Fruit fly (Drosophila melanogaster) whole organism, embryonic: ENCODE measurements around the gene sick.
A peak's percentile ranks its signal among the peaks of the same experiment; 100 is the strongest.

ENCODE experiments used
- Adf1 ChIP-seq: fragments of 200-800 bp; sonication (Bioruptor generic); IDR thresholded peaks from 2 replicates; pipeline ENCODE4 v1.3.6; 2022; ENCODE audit warnings: missing biosample characterization, missing genetic modification characterization
- Antp ChIP-seq: fragments of 200-800 bp; sonication (Bioruptor generic); optimal IDR thresholded peaks from 3 replicates; lab custom pipeline; 2016; ENCODE audit warnings: missing biosample characterization, missing genetic modification characterization
- B-H1 ChIP-seq: fragments of 200-800 bp; sonication (Bioruptor generic); IDR thresholded peaks from 3 replicates; pipeline ENCODE4 v1.3.6; 2022; ENCODE audit warnings: missing biosample characterization, missing genetic modification characterization
- CG10209 ChIP-seq: fragments of 200-800 bp; sonication (Bioruptor generic); optimal IDR thresholded peaks from 3 replicates; lab custom pipeline; 2017; ENCODE audit warnings: missing biosample characterization, mild to moderate bottlenecking, missing genetic modification characterization, missing genetic modification reagents
- CG11247 ChIP-seq: fragments of 200-800 bp; sonication (Bioruptor generic); IDR thresholded peaks from 2 replicates; pipeline ENCODE4 v1.3.6; 2022; ENCODE audit warnings: missing biosample characterization, missing genetic modification characterization
- CG11398 ChIP-seq: fragments of 200-800 bp; sonication (Bioruptor generic); optimal IDR thresholded peaks from 2 replicates; lab custom pipeline; 2016; ENCODE audit warnings: missing biosample characterization, missing genetic modification characterization
- CG11456 ChIP-seq: fragments of 200-800 bp; sonication (Bioruptor generic); IDR thresholded peaks from 3 replicates; pipeline ENCODE4 v1.3.6; 2022; ENCODE audit warnings: missing biosample characterization, missing genetic modification characterization
- CG12219 ChIP-seq: fragments of 200-800 bp; sonication (Bioruptor generic); optimal IDR thresholded peaks from 3 replicates; lab custom pipeline; 2018; ENCODE audit warnings: missing biosample characterization, mild to moderate bottlenecking, missing genetic modification characterization
- CG12391 ChIP-seq: fragments of 200-800 bp; sonication (Bioruptor generic); optimal IDR thresholded peaks from 3 replicates; lab custom pipeline; 2018; ENCODE audit warnings: missing biosample characterization, mild to moderate bottlenecking, missing genetic modification characterization, moderate library complexity
- CG13123 ChIP-seq: fragments of 200-800 bp; sonication (Bioruptor generic); optimal IDR thresholded peaks from 2 replicates; lab custom pipeline; 2016; ENCODE audit warnings: missing biosample characterization, missing genetic modification characterization
- CG13287 ChIP-seq: fragments of 200-800 bp; sonication (Bioruptor generic); IDR thresholded peaks from 2 replicates; pipeline ENCODE4 v1.3.6; 2022; ENCODE audit warnings: missing biosample characterization, missing genetic modification characterization; ENCODE audit not compliant: partially characterized antibody
- CG14965 ChIP-seq: fragments of 200-800 bp; sonication (Bioruptor generic); optimal IDR thresholded peaks from 2 replicates; lab custom pipeline; 2016; ENCODE audit warnings: missing biosample characterization, missing genetic modification characterization, borderline replicate concordance
- CG15073 ChIP-seq: fragments of 200-800 bp; sonication (Bioruptor generic); optimal IDR thresholded peaks from 2 replicates; lab custom pipeline; 2016; ENCODE audit warnings: missing biosample characterization, missing genetic modification characterization
- CG15601 ChIP-seq: fragments of 200-800 bp; sonication (Bioruptor generic); optimal IDR thresholded peaks from 3 replicates; lab custom pipeline; 2019; ENCODE audit warnings: missing biosample characterization, mild to moderate bottlenecking, missing genetic modification characterization, moderate library complexity
- CG16813 ChIP-seq: fragments of 200-800 bp; sonication (Bioruptor generic); IDR thresholded peaks from 3 replicates; pipeline ENCODE4 v1.3.6; 2022; ENCODE audit warnings: missing biosample characterization, missing genetic modification characterization; ENCODE audit not compliant: partially characterized antibody
- CG17385 ChIP-seq: fragments of 200-800 bp; sonication (Bioruptor generic); optimal IDR thresholded peaks from 3 replicates; lab custom pipeline; 2018; ENCODE audit warnings: missing biosample characterization, mild to moderate bottlenecking, missing genetic modification characterization
- CG17568 ChIP-seq: fragments of 200-800 bp; sonication (Bioruptor generic); optimal IDR thresholded peaks from 2 replicates; lab custom pipeline; 2018; ENCODE audit warnings: missing biosample characterization, mild to moderate bottlenecking, missing genetic modification characterization, moderate library complexity
- CG17612 ChIP-seq: fragments of 200-800 bp; sonication (Bioruptor generic); IDR thresholded peaks from 2 replicates; pipeline ENCODE4 v1.3.6; 2022; ENCODE audit warnings: missing biosample characterization, missing genetic modification characterization
- CG31441 ChIP-seq: fragments of 200-800 bp; sonication (Bioruptor generic); IDR thresholded peaks from 2 replicates; pipeline ENCODE4 v1.3.6; 2022; ENCODE audit warnings: missing biosample characterization, missing genetic modification characterization
- CG33213 ChIP-seq: fragments of 200-800 bp; sonication (Bioruptor generic); optimal IDR thresholded peaks from 3 replicates; lab custom pipeline; 2016; ENCODE audit warnings: missing biosample characterization, missing genetic modification characterization
- CG4360 ChIP-seq: fragments of 200-800 bp; sonication (Bioruptor generic); IDR thresholded peaks from 2 replicates; pipeline ENCODE4 v1.3.6; 2022; ENCODE audit warnings: missing biosample characterization, missing genetic modification characterization
- CG43689 ChIP-seq: fragments of 200-800 bp; sonication (Bioruptor generic); IDR thresholded peaks from 2 replicates; pipeline ENCODE4 v1.3.6; 2022; ENCODE audit warnings: missing biosample characterization, missing genetic modification characterization
- CG6813 ChIP-seq: fragments of 200-800 bp; sonication (Bioruptor generic); optimal IDR thresholded peaks from 2 replicates; lab custom pipeline; 2017; ENCODE audit warnings: missing biosample characterization, missing genetic modification characterization, mild to moderate bottlenecking, moderate library complexity, missing genetic modification reagents
- CG7372 ChIP-seq: fragments of 200-800 bp; sonication (Bioruptor generic); IDR thresholded peaks from 2 replicates; pipeline ENCODE4 v1.3.6; 2022; ENCODE audit warnings: missing biosample characterization, missing genetic modification characterization
- CG8281 ChIP-seq: fragments of 200-800 bp; sonication (Bioruptor generic); optimal IDR thresholded peaks from 2 replicates; lab custom pipeline; 2018; ENCODE audit warnings: missing biosample characterization, mild to moderate bottlenecking, missing genetic modification characterization, moderate library complexity
- CG8388 ChIP-seq: fragments of 200-800 bp; sonication (Bioruptor generic); optimal IDR thresholded peaks from 2 replicates; lab custom pipeline; 2019; ENCODE audit warnings: missing biosample characterization, mild to moderate bottlenecking, missing genetic modification characterization, moderate library complexity
- CoRest ChIP-seq: fragments of 200-800 bp; sonication (Bioruptor generic); optimal IDR thresholded peaks from 3 replicates; lab custom pipeline; 2018; ENCODE audit warnings: missing biosample characterization, mild to moderate bottlenecking, missing genetic modification characterization, moderate library complexity
- Dip2 ChIP-seq: fragments of 200-800 bp; sonication (Bioruptor generic); IDR thresholded peaks from 2 replicates; pipeline ENCODE4 v1.3.6; 2022; ENCODE audit warnings: missing biosample characterization, missing genetic modification characterization
- Dp ChIP-seq: fragments of 200-800 bp; sonication (Bioruptor generic); optimal IDR thresholded peaks from 2 replicates; lab custom pipeline; 2018; ENCODE audit warnings: missing biosample characterization, mild to moderate bottlenecking, missing genetic modification characterization, moderate library complexity
- Drgx ChIP-seq: fragments of 200-800 bp; sonication (Bioruptor generic); IDR thresholded peaks from 2 replicates; pipeline ENCODE4 v1.3.6; 2022; ENCODE audit warnings: missing biosample characterization, missing genetic modification characterization
- Hey ChIP-seq: fragments of 200-800 bp; sonication (Bioruptor generic); optimal IDR thresholded peaks from 3 replicates; lab custom pipeline; 2018; ENCODE audit warnings: missing biosample characterization, mild to moderate bottlenecking, missing genetic modification characterization
- Kr ChIP-seq: fragments of 200-800 bp; sonication (Bioruptor generic); optimal IDR thresholded peaks from 2 replicates; lab custom pipeline; 2017; ENCODE audit warnings: missing biosample characterization, mild to moderate bottlenecking, missing genetic modification characterization
- abd-A ChIP-seq: fragments of 200-800 bp; sonication (Bioruptor generic); optimal IDR thresholded peaks from 3 replicates; lab custom pipeline; 2019; ENCODE audit warnings: missing biosample characterization, mild to moderate bottlenecking, missing genetic modification characterization, moderate library complexity
- aop ChIP-seq: fragments of 200-800 bp; sonication (Bioruptor generic); IDR thresholded peaks from 2 replicates; pipeline ENCODE4 v1.3.6; 2022; ENCODE audit warnings: missing biosample characterization, missing genetic modification characterization
- ash1 ChIP-seq: fragments of 200-800 bp; sonication (Bioruptor generic); optimal IDR thresholded peaks from 2 replicates; lab custom pipeline; 2018; ENCODE audit warnings: missing biosample characterization, mild to moderate bottlenecking, missing genetic modification characterization
- bbx ChIP-seq: fragments of 200-800 bp; sonication (Bioruptor generic); IDR thresholded peaks from 2 replicates; pipeline ENCODE4 v1.3.6; 2022; ENCODE audit warnings: missing biosample characterization, missing genetic modification characterization; ENCODE audit not compliant: partially characterized antibody
- chif ChIP-seq, 2 experiments: fragments of 200-800 bp; sonication (Bioruptor generic); optimal IDR thresholded peaks; 3 replicates each; lab custom pipeline; 2016; ENCODE audit warnings: missing biosample characterization in 2 of 2, missing genetic modification characterization in 2 of 2
- cwo ChIP-seq: fragments of 200-800 bp; sonication (Bioruptor generic); optimal IDR thresholded peaks from 3 replicates; lab custom pipeline; 2017; ENCODE audit warnings: missing biosample characterization, missing genetic modification characterization, mild to moderate bottlenecking, moderate library complexity, missing genetic modification reagents
- disco-r ChIP-seq: fragments of 200-800 bp; sonication (Bioruptor generic); optimal IDR thresholded peaks from 2 replicates; lab custom pipeline; 2016; ENCODE audit warnings: missing biosample characterization, missing genetic modification characterization
- emc ChIP-seq: fragments of 200-800 bp; sonication (Bioruptor generic); optimal IDR thresholded peaks from 2 replicates; lab custom pipeline; 2016; ENCODE audit warnings: missing biosample characterization, missing genetic modification characterization
- gce ChIP-seq: fragments of 200-800 bp; sonication (Bioruptor generic); IDR thresholded peaks from 3 replicates; pipeline ENCODE4 v1.3.6; 2022; ENCODE audit warnings: missing biosample characterization, missing genetic modification characterization
- hbn ChIP-seq: fragments of 200-800 bp; sonication (Bioruptor generic); IDR thresholded peaks from 2 replicates; pipeline ENCODE4 v1.3.6; 2022; ENCODE audit warnings: missing biosample characterization, missing genetic modification characterization; ENCODE audit not compliant: partially characterized antibody
- insv ChIP-seq, 2 experiments: fragments of 200-800 bp; sonication (Bioruptor generic); optimal IDR thresholded peaks; 3 replicates each; lab custom pipeline; 2016 to 2018; ENCODE audit warnings: missing biosample characterization in 2 of 2, missing genetic modification characterization in 2 of 2
- lab ChIP-seq: fragments of 200-800 bp; sonication (Bioruptor generic); optimal IDR thresholded peaks from 3 replicates; lab custom pipeline; 2017; ENCODE audit warnings: missing biosample characterization, missing genetic modification characterization, mild to moderate bottlenecking, moderate library complexity, missing genetic modification reagents
- pb ChIP-seq: fragments of 200-800 bp; sonication (Bioruptor generic); optimal IDR thresholded peaks from 3 replicates; lab custom pipeline; 2016; ENCODE audit warnings: missing biosample characterization, missing genetic modification characterization
- pros ChIP-seq: fragments of 200-800 bp; sonication (Bioruptor generic); optimal IDR thresholded peaks from 3 replicates; lab custom pipeline; 2019; ENCODE audit warnings: missing biosample characterization, mild to moderate bottlenecking, missing genetic modification characterization, moderate library complexity
- shn ChIP-seq: fragments of 200-800 bp; sonication (Bioruptor generic); optimal IDR thresholded peaks from 3 replicates; lab custom pipeline; 2016; ENCODE audit warnings: missing biosample characterization, missing genetic modification characterization

Gene sick

DNA sequence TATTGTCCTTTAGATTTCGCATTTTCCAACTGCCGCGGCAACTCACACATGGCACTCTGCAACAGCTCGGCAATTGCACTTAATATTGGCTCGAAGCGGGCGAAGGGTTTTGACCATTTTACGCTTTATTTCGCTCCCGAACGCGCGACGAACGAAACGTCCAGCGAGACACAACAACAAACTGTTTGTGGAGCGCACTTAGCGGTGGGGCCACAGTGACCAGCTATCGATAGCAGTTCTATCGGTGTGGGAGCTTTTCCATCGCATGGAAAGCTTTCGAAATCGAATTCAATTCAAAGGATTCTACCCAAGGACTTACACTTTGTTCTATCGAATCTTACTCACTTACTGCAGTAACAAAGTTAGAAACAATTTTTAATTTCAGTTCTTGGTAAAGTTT lies 39.4 kb upstream of the sick start, which contains the start of gene CG10631 (continued):
- peak; percentile 90 for TF ChIP-seq bbx (GFP tag; lab: Robert Waterston, UW)
- TF ChIP-seq lab (GFP tag; lab: Kevin White, UChicago): peak; percentile 34
- TF ChIP-seq CG33213 (GFP tag; lab: Kevin White, UChicago): no peak
- TF ChIP-seq CG12219 (GFP tag; lab: Kevin White, UChicago): no peak
- TF ChIP-seq CG8281 (tag; lab: Kevin White, UChicago): no peak
- no peak for TF ChIP-seq Hey (tag; lab: Kevin White, UChicago)
- TF ChIP-seq CG16813 (GFP tag; lab: Robert Waterston, UW): peak; percentile 64; the same call in 1 of the 3 replicates
- no peak for TF ChIP-seq Adf1 (GFP tag; lab: Robert Waterston, UW)
- peak; percentile 90 for TF ChIP-seq CG13287 (GFP tag; lab: Robert Waterston, UW)
- TF ChIP-seq B-H1 (GFP tag; lab: Robert Waterston, UW): no peak
- TF ChIP-seq insv (GFP tag; optimal IDR thresholded peaks at IDR 0.05; lab: Kevin White, UChicago): no peak
- no peak for TF ChIP-seq cwo (GFP tag; lab: Kevin White, UChicago)

DNA sequence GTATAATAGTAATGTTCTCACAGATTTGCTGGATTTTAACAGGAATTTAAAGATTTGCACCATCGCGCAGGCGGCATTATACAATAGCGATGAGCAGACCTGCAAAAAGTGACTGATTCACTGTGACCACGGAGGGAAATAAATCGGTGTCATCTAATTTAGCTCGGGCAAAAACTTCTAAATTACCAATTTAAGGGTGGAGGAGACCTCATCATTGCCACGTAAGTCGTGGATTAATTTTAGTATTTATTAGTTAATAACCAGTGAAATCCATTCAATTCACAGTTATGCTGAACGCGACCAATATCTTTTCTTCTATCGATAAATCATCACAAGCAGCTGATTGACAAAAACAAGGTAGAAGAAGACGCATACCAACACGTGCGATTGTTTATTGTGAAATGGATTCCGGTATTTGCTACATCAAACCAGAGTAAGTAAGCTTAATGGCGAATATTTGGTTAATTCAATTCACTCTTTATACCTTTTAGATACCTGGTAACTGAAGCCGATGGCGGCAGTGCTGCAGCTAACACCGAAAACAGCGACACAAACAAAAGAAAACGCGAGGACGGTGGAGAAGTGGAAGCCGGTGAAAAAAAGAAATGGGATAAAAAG lies 37.5 kb upstream of the sick start, which contains the start of the genes CG10628 and Dus3:
Gene CG10628 (minus strand): TSS at position 105 of the 618 bp plus-strand sequence.
Gene Dus3 (plus strand): TSS at position 369 of the 618 bp plus-strand sequence.
- TF ChIP-seq CG12391 (tag; lab: Kevin White, UChicago) (peak; percentile 93), CG11398 (GFP tag; lab: Kevin White, UChicago) (peak; percentile 87), disco-r (GFP tag; lab: Kevin White, UChicago) (peak; percentile 83), pb (GFP tag; lab: Kevin White, UChicago) (peak; percentile 84), CG13123 (peak; percentile 85), ash1 (GFP tag; lab: Kevin White, UChicago) (peak; percentile 32), CG17385 (peak; percentile 98), CG15073 (GFP tag; lab: Kevin White, UChicago) (no peak), CG13287 (GFP tag; lab: Robert Waterston, UW) (peak; percentile 77), gce (GFP tag; lab: Robert Waterston, UW) (peak; percentile 70; the same call in 1 of the 3 replicates), CG14965 (GFP tag; lab: Kevin White, UChicago) (peak; percentile 30), chif (GFP tag; optimal IDR thresholded peaks at IDR 0.05; lab: Kevin White, UChicago) (peak; percentile 87 to 90), CG7372 (GFP tag; lab: Robert Waterston, UW) (peak; percentile 90), Dp (GFP tag; lab: Kevin White, UChicago) (peak; percentile 43), CG11247 (peak; percentile 89), CoRest (tag; lab: Kevin White, UChicago) (peak; percentile 93), pros (GFP tag; lab: Kevin White, UChicago) (peak; percentile 15), CG15601 (peak; percentile 86), shn (GFP tag; lab: Kevin White, UChicago) (peak; percentile 90), CG31441 (GFP tag; lab: Robert Waterston, UW) (peak; percentile 100), CG4360 (peak; percentile 58), Drgx (GFP tag; lab: Robert Waterston, UW) (peak; percentile 90), CG6813 (GFP tag; lab: Kevin White, UChicago) (peak; percentile 84), CG17568 (GFP tag; lab: Kevin White, UChicago) (no peak), CG10209 (GFP tag; lab: Kevin White, UChicago) (peak; percentile 88), Dip2 (GFP tag; lab: Robert Waterston, UW) (peak; percentile 20; the same call in 1 of the 2 replicates), CG12219 (GFP tag; lab: Kevin White, UChicago) (peak; percentile 71), Antp (GFP tag; lab: Kevin White, UChicago) (peak; percentile 94), emc (GFP tag; lab: Kevin White, UChicago) (peak; percentile 84), CG17612 (GFP tag; lab: Robert Waterston, UW) (peak; percentile 75), CG43689 (GFP tag; lab: Robert Waterston, UW) (peak; percentile 59; the same call in 1 of the 2 replicates), abd-A (tag; lab: Kevin White, UChicago) (peak; percentile 93), Kr (GFP tag; lab: Kevin White, UChicago) (no peak), CG8388 (GFP tag; lab: Kevin White, UChicago) (peak; percentile 84), CG11456 (GFP tag; lab: Robert Waterston, UW) (peak; percentile 95), hbn (GFP tag; lab: Robert Waterston, UW) (0 out of 2 replicates have a peak, but pooled peaks have one; percentile 28), aop (GFP tag; lab: Robert Waterston, UW) (peak; percentile 66)
